Worm (Caenorhabditis elegans): Measurements from ENCODE around the gene srw-13.
A peak's percentile ranks its signal among the peaks of the same experiment; 100 is the strongest.

Gene srw-13

ce11 chrV:15216705-15217104, 15.6 kb upstream of the srw-13 start, which contains the start of gene sri-25:
TSS of gene sri-25 (plus strand) at chrV:15217005.
- no peak for TF ChIP-seq hlh-13 (GFP tag; optimal IDR thresholded peaks at IDR 0.05)
- no peak for TF ChIP-seq ets-4 (tag; optimal IDR thresholded peaks at IDR 0.05)
- TF ChIP-seq pros-1 (tag; optimal IDR thresholded peaks at IDR 0.05): no peak
- TF ChIP-seq ztf-16 (tag; optimal IDR thresholded peaks at IDR 0.05): no peak
- TF ChIP-seq che-1 (tag; optimal IDR thresholded peaks at IDR 0.05): no peak
- TF ChIP-seq C08G9.2 (tag; optimal IDR thresholded peaks at IDR 0.05): no peak
- TF ChIP-seq pha-4 (tag; optimal IDR thresholded peaks at IDR 0.05): no peak
- TF ChIP-seq ceh-45 (GFP tag; IDR thresholded peaks at IDR 0.05): no peak
- no peak for TF ChIP-seq F13H6.1 (tag; optimal IDR thresholded peaks at IDR 0.05)
- no peak for TF ChIP-seq K09A11.1 (tag; optimal IDR thresholded peaks at IDR 0.05; ENCODE audit: insufficient read depth)
- TF ChIP-seq unc-86 (tag; optimal IDR thresholded peaks at IDR 0.05): no peak
- no peak for TF ChIP-seq ceh-6 (GFP tag; optimal IDR thresholded peaks at IDR 0.05)
- TF ChIP-seq nhr-11 (tag; optimal IDR thresholded peaks at IDR 0.05): no peak
- no peak for TF ChIP-seq ttx-3 (tag; optimal IDR thresholded peaks at IDR 0.05)
- TF ChIP-seq npax-4 (tag; optimal IDR thresholded peaks at IDR 0.05): no peak
- TF ChIP-seq ceh-30 (tag; optimal IDR thresholded peaks at IDR 0.05): no peak
- TF ChIP-seq fkh-6 (tag; optimal IDR thresholded peaks at IDR 0.05): no peak
- TF ChIP-seq ceh-48 (tag; optimal IDR thresholded peaks at IDR 0.05): no peak
- TF ChIP-seq madf-2 (tag; optimal IDR thresholded peaks at IDR 0.05): no peak
- TF ChIP-seq lim-6 (tag; optimal IDR thresholded peaks at IDR 0.05): no peak

ce11 chrV:15221330-15221729, 11.0 kb upstream of the srw-13 start, which contains the start of gene irld-25:
TSS of gene irld-25 (plus strand) at chrV:15221630.
- no peak for TF ChIP-seq elt-2 (tag; optimal IDR thresholded peaks at IDR 0.05)
- no peak for TF ChIP-seq K09A11.1 (tag; optimal IDR thresholded peaks at IDR 0.05; ENCODE audit: insufficient read depth)
- no peak for TF ChIP-seq ceh-31 (tag; optimal IDR thresholded peaks at IDR 0.05)
- TF ChIP-seq lim-6 (tag; optimal IDR thresholded peaks at IDR 0.05): no peak
- TF ChIP-seq T23F11.4 (GFP tag; optimal IDR thresholded peaks at IDR 0.05): no peak
- TF ChIP-seq sox-2 (GFP tag; IDR thresholded peaks at IDR 0.05): no peak
- TF ChIP-seq che-1 (tag; optimal IDR thresholded peaks at IDR 0.05): no peak
- no peak for TF ChIP-seq C08G9.2 (tag; optimal IDR thresholded peaks at IDR 0.05)
- no peak for TF ChIP-seq pag-3 (tag; optimal IDR thresholded peaks at IDR 0.05; ENCODE audit: borderline replicate concordance)
- TF ChIP-seq F13H6.1 (tag; optimal IDR thresholded peaks at IDR 0.05): no peak

- TF ChIP-seq fax-1 (tag; optimal IDR thresholded peaks at IDR 0.05) (no peak), unc-86 (tag; optimal IDR thresholded peaks at IDR 0.05) (no peak), dmd-4 (tag; optimal IDR thresholded peaks at IDR 0.05; ENCODE audit: borderline replicate concordance) (no peak), madf-2 (tag; optimal IDR thresholded peaks at IDR 0.05) (no peak), gmeb-2 (tag; optimal IDR thresholded peaks at IDR 0.05) (no peak), sox-4 (tag; optimal IDR thresholded peaks at IDR 0.05) (no peak)
Observed at ce11 chrV:15223668-15224067, 8.6 kb upstream of the srw-13 start, which contains the start of gene srw-24. TSS of gene srw-24 (plus strand) at chrV:15223968.

ce11 chrV:15225650-15226049, 6.7 kb upstream of the srw-13 start, which contains the start of gene srw-14:
TSS of gene srw-14 (plus strand) at chrV:15225950.
- TF ChIP-seq zip-5 (tag; optimal IDR thresholded peaks at IDR 0.05): no peak
- TF ChIP-seq sox-2 (GFP tag; IDR thresholded peaks at IDR 0.05): no peak
- no peak for TF ChIP-seq elt-4 (tag; optimal IDR thresholded peaks at IDR 0.05)
- TF ChIP-seq sox-4 (tag; optimal IDR thresholded peaks at IDR 0.05): no peak
- TF ChIP-seq unc-42 (tag; optimal IDR thresholded peaks at IDR 0.05): no peak
- no peak for TF ChIP-seq ceh-48 (tag; optimal IDR thresholded peaks at IDR 0.05)
- no peak for TF ChIP-seq hlh-13 (GFP tag; optimal IDR thresholded peaks at IDR 0.05)
- no peak for TF ChIP-seq unc-55 (GFP tag; optimal IDR thresholded peaks at IDR 0.05)

- peak; percentile 95 for TF ChIP-seq elt-2 (tag; optimal IDR thresholded peaks at IDR 0.05)
- TF ChIP-seq fkh-6 (tag; optimal IDR thresholded peaks at IDR 0.05): no peak
- no peak for TF ChIP-seq C08G9.2 (tag; optimal IDR thresholded peaks at IDR 0.05)
Observed at ce11 chrV:15226206-15226605, 6.1 kb upstream of the srw-13 start.

All from whole organism, late embryonic.